Worm (Caenorhabditis elegans) whole organism, L4/young adult: ENCODE data around the gene smim-14.

ENCODE experiments used
- W03F9.2 ChIP-seq: fragments of 150-350 bp; optimal IDR thresholded peaks from 2 replicates; lab custom pipeline; 2014; ENCODE audit warnings: missing biosample characterization, missing genetic modification characterization
- him-1 ChIP-seq: sonication (generic microtip); optimal IDR thresholded peaks from 2 replicates; lab custom pipeline; 2016; ENCODE audit warnings: missing genotype, missing genetic modification reagents, missing genetic modification characterization, missing compliant biosample characterization

ce11 chrIII:3505051-3505548 is 35.6 kb upstream of the smim-14 start, which contains the start of gene lias-1:
- TF ChIP-seq W03F9.2 (peak; percentile 94), him-1 (tag; lab: Kevin White, UChicago) (peak; percentile 19)
